Worm (Caenorhabditis elegans) whole organism, L2 larva: ENCODE data around the gene pgm-1.

ENCODE experiments used
- ama-1 ChIP-seq: fragments of 150-350 bp; optimal IDR thresholded peaks from 2 replicates; lab custom pipeline; 2018; ENCODE audit warnings: inconsistent platforms
- fos-1 ChIP-seq: fragments of 150-350 bp; optimal IDR thresholded peaks from 2 replicates; lab custom pipeline; 2014; ENCODE audit warnings: missing biosample characterization, missing genetic modification characterization
- gmeb-1 ChIP-seq: fragments of 150-350 bp; optimal IDR thresholded peaks from 2 replicates; lab custom pipeline; 2014; ENCODE audit warnings: missing biosample characterization, missing genetic modification characterization
- nhr-21 ChIP-seq: fragments of 150-350 bp; optimal IDR thresholded peaks from 2 replicates; lab custom pipeline; 2014; ENCODE audit warnings: missing biosample characterization, missing genetic modification characterization
- nhr-23 ChIP-seq: fragments of 150-350 bp; optimal IDR thresholded peaks from 2 replicates; lab custom pipeline; 2014; ENCODE audit warnings: missing biosample characterization, missing genetic modification reagents, missing genetic modification characterization
- nhr-237 ChIP-seq: fragments of 150-350 bp; optimal IDR thresholded peaks from 2 replicates; lab custom pipeline; 2014; ENCODE audit warnings: missing biosample characterization, missing genetic modification characterization
- sma-3 ChIP-seq: sonication (generic microtip); optimal IDR thresholded peaks from 2 replicates; lab custom pipeline; 2016; ENCODE audit warnings: missing genetic modification reagents, missing genetic modification characterization, missing compliant biosample characterization
- ztf-11 ChIP-seq: sonication (generic microtip); optimal IDR thresholded peaks from 2 replicates; lab custom pipeline; 2017; ENCODE audit warnings: missing biosample characterization, missing genetic modification characterization

ce11 chrII:4874335-4874861, 14.8 kb upstream of the pgm-1 start, which contains the start of gene F11G11.15:
- TF ChIP-seq fos-1 (tag; lab: Kevin White, UChicago) (no peak), nhr-237 (tag; lab: Kevin White, UChicago) (no peak), ama-1 (no peak), gmeb-1 (tag; lab: Kevin White, UChicago) (no peak), ztf-11 (tag; lab: Kevin White, UChicago) (no peak), nhr-23 (tag; lab: Kevin White, UChicago) (no peak), nhr-21 (tag; lab: Kevin White, UChicago) (peak; percentile 32), sma-3 (GFP tag; lab: Kevin White, UChicago) (no peak)
